Fruit fly (Drosophila melanogaster) S2 (cell line): ENCODE data around the gene Ugt303A1.

Source experiments
- CG8478 ChIP-seq: fragments of >200 bp; optimal IDR thresholded peaks from 2 replicates; lab custom pipeline; 2018
- CTCF ChIP-seq, 2 experiments: fragments of >200 bp; optimal IDR thresholded peaks; 2 replicates each; lab custom pipeline; 2018

dm6 chr3R:11200042-11200884 is 24.9 kb downstream of the Ugt303A1 start:
- TF ChIP-seq CG8478 (lab: Kevin White, UChicago) (no peak), CTCF (optimal IDR thresholded peaks at IDR 0.05; lab: Kevin White, UChicago) (no peak)
